Worm (Caenorhabditis elegans) whole organism, late embryonic: ENCODE results near the gene Y61A9LA.3.

Experiments used
- C08G9.2 ChIP-seq: sonication (generic microtip); optimal IDR thresholded peaks from 2 replicates; lab custom pipeline; 2016; ENCODE audit warnings: mild to moderate bottlenecking, missing genetic modification characterization, moderate library complexity, missing compliant biosample characterization
- K02D7.2 ChIP-seq: sonication (generic microtip); optimal IDR thresholded peaks from 2 replicates; lab custom pipeline; 2017; ENCODE audit warnings: mild to moderate bottlenecking, missing genetic modification characterization, missing compliant biosample characterization
- dmd-4 ChIP-seq: sonication (generic microtip); optimal IDR thresholded peaks from 2 replicates; lab custom pipeline; 2016; ENCODE audit warnings: borderline replicate concordance, missing genetic modification characterization, missing compliant biosample characterization
- fkh-10 ChIP-seq: fragments of 150-350 bp; optimal IDR thresholded peaks from 2 replicates; lab custom pipeline; 2014; ENCODE audit warnings: missing biosample characterization, missing genetic modification reagents, missing genetic modification characterization
- madf-2 ChIP-seq: sonication (generic microtip); optimal IDR thresholded peaks from 2 replicates; lab custom pipeline; 2017; ENCODE audit warnings: missing genetic modification characterization, missing compliant biosample characterization
- nfya-1 ChIP-seq: sonication (generic microtip); optimal IDR thresholded peaks from 2 replicates; lab custom pipeline; 2017; ENCODE audit warnings: missing genetic modification characterization, mild to moderate bottlenecking, missing compliant biosample characterization, antibody characterized with exemption, moderate library complexity
- nhr-11 ChIP-seq: fragments of 150-350 bp; optimal IDR thresholded peaks from 2 replicates; lab custom pipeline; 2014; ENCODE audit warnings: missing biosample characterization, missing genetic modification characterization

- TF ChIP-seq nfya-1 (tag; lab: Kevin White, UChicago) (no peak), nhr-11 (no peak), fkh-10 (no peak), C08G9.2 (tag; lab: Kevin White, UChicago) (no peak), dmd-4 (tag; lab: Kevin White, UChicago) (no peak), madf-2 (tag; lab: Kevin White, UChicago) (no peak), K02D7.2 (tag; lab: Kevin White, UChicago) (no peak)
Measured at ce11 chrV:4580594-4580993, 9.7 kb downstream of the Y61A9LA.3 start.
